Fruit fly (Drosophila melanogaster) whole organism, embryonic: ENCODE measurements around the gene CG31381.

Source experiments
- Bdp1 ChIP-seq: fragments of 200-800 bp; sonication (Bioruptor generic); optimal IDR thresholded peaks from 3 replicates; lab custom pipeline; 2016; ENCODE audit warnings: missing biosample characterization, missing genetic modification characterization
- CG10209 ChIP-seq: fragments of 200-800 bp; sonication (Bioruptor generic); optimal IDR thresholded peaks from 3 replicates; lab custom pipeline; 2017; ENCODE audit warnings: missing biosample characterization, mild to moderate bottlenecking, missing genetic modification characterization, missing genetic modification reagents
- CG10366 ChIP-seq: fragments of 200-800 bp; sonication (Bioruptor generic); IDR thresholded peaks from 2 replicates; pipeline ENCODE4 v1.3.6; 2022; ENCODE audit warnings: missing biosample characterization, missing genetic modification characterization
- CG17361 ChIP-seq: fragments of 200-800 bp; sonication (Bioruptor generic); IDR thresholded peaks from 3 replicates; pipeline ENCODE4 v1.3.6; 2022; ENCODE audit warnings: missing biosample characterization, missing genetic modification characterization
- CG1792 ChIP-seq: fragments of 200-800 bp; sonication (Bioruptor generic); optimal IDR thresholded peaks from 2 replicates; lab custom pipeline; 2016; ENCODE audit warnings: missing biosample characterization, missing genetic modification characterization
- CG30403 ChIP-seq: fragments of 200-800 bp; sonication (Bioruptor generic); optimal IDR thresholded peaks from 3 replicates; lab custom pipeline; 2016; ENCODE audit warnings: missing biosample characterization, missing genetic modification characterization
- CG32767 ChIP-seq: fragments of 200-800 bp; sonication (Bioruptor generic); IDR thresholded peaks from 2 replicates; pipeline ENCODE4 v1.3.6; 2022; ENCODE audit warnings: missing biosample characterization, missing genetic modification characterization
- CG43689 ChIP-seq: fragments of 200-800 bp; sonication (Bioruptor generic); IDR thresholded peaks from 2 replicates; pipeline ENCODE4 v1.3.6; 2022; ENCODE audit warnings: missing biosample characterization, missing genetic modification characterization
- CG4617 ChIP-seq: fragments of 200-800 bp; sonication (Bioruptor generic); optimal IDR thresholded peaks from 3 replicates; lab custom pipeline; 2016; ENCODE audit warnings: missing biosample characterization, missing genetic modification characterization, borderline replicate concordance
- CG5953 ChIP-seq: fragments of 200-800 bp; sonication (Bioruptor generic); IDR thresholded peaks from 2 replicates; pipeline ENCODE4 v1.3.6; 2022; ENCODE audit warnings: missing biosample characterization, missing genetic modification characterization
- CG7745 ChIP-seq: fragments of 200-800 bp; sonication (Bioruptor generic); optimal IDR thresholded peaks from 2 replicates; lab custom pipeline; 2018; ENCODE audit warnings: missing biosample characterization, mild to moderate bottlenecking, missing genetic modification characterization, moderate library complexity
- CG8765 ChIP-seq: fragments of 200-800 bp; sonication (Bioruptor generic); IDR thresholded peaks from 2 replicates; pipeline ENCODE4 v1.3.6; 2022; ENCODE audit warnings: missing biosample characterization, missing genetic modification characterization
- CG9727 ChIP-seq: fragments of 200-800 bp; sonication (Bioruptor generic); optimal IDR thresholded peaks from 3 replicates; lab custom pipeline; 2017; ENCODE audit warnings: missing biosample characterization, mild to moderate bottlenecking, missing genetic modification characterization
- Camta ChIP-seq: fragments of 200-800 bp; sonication (Bioruptor generic); optimal IDR thresholded peaks from 2 replicates; lab custom pipeline; 2016; ENCODE audit warnings: missing biosample characterization, missing genetic modification characterization
- CrebB ChIP-seq: fragments of 200-800 bp; sonication (Bioruptor generic); optimal IDR thresholded peaks from 3 replicates; lab custom pipeline; 2018; ENCODE audit warnings: missing biosample characterization, mild to moderate bottlenecking, missing genetic modification characterization
- Ets65A ChIP-seq: fragments of 200-800 bp; sonication (Bioruptor generic); peaks from one replicate; lab custom pipeline; 2016; ENCODE audit warnings: missing biosample characterization, missing genetic modification characterization
- Fer2 ChIP-seq: fragments of 200-800 bp; sonication (Bioruptor generic); optimal IDR thresholded peaks from 2 replicates; lab custom pipeline; 2018; ENCODE audit warnings: missing biosample characterization, mild to moderate bottlenecking, missing genetic modification characterization, moderate library complexity
- HLHmδ ChIP-seq: fragments of 200-800 bp; sonication (Bioruptor generic); optimal IDR thresholded peaks from 2 replicates; lab custom pipeline; 2018; ENCODE audit warnings: missing biosample characterization, mild to moderate bottlenecking, missing genetic modification characterization, moderate library complexity
- Hmx ChIP-seq: fragments of 200-800 bp; sonication (Bioruptor generic); optimal IDR thresholded peaks from 2 replicates; lab custom pipeline; 2016; ENCODE audit warnings: missing biosample characterization, missing genetic modification characterization
- Mes4 ChIP-seq: fragments of 200-800 bp; sonication (Bioruptor generic); optimal IDR thresholded peaks from 2 replicates; lab custom pipeline; 2016; ENCODE audit warnings: missing biosample characterization, missing genetic modification characterization
- Myb ChIP-seq: fragments of 200-800 bp; sonication (Bioruptor generic); optimal IDR thresholded peaks from 2 replicates; lab custom pipeline; 2016; ENCODE audit warnings: missing biosample characterization, missing genetic modification characterization
- Neu2 ChIP-seq: fragments of 200-800 bp; sonication (Bioruptor generic); optimal IDR thresholded peaks from 3 replicates; lab custom pipeline; 2016; ENCODE audit warnings: missing biosample characterization, missing genetic modification characterization, borderline replicate concordance
- Oaz ChIP-seq: fragments of 200-800 bp; sonication (Bioruptor generic); IDR thresholded peaks from 2 replicates; pipeline ENCODE4 v1.3.6; 2022; ENCODE audit warnings: missing biosample characterization, missing genetic modification characterization
- Oli ChIP-seq: fragments of 200-800 bp; sonication (Bioruptor generic); optimal IDR thresholded peaks from 2 replicates; lab custom pipeline; 2018; ENCODE audit warnings: missing biosample characterization, mild to moderate bottlenecking, missing genetic modification characterization, moderate library complexity
- Ravus ChIP-seq: fragments of 200-800 bp; sonication (Bioruptor generic); IDR thresholded peaks from 2 replicates; pipeline ENCODE4 v1.3.6; 2022; ENCODE audit warnings: missing biosample characterization, missing genetic modification characterization
- Spps ChIP-seq: fragments of 200-800 bp; sonication (Bioruptor generic); optimal IDR thresholded peaks from 2 replicates; lab custom pipeline; 2018; ENCODE audit warnings: missing biosample characterization, mild to moderate bottlenecking, missing genetic modification characterization
- Vsx1 ChIP-seq: fragments of 200-800 bp; sonication (Bioruptor generic); optimal IDR thresholded peaks from 2 replicates; lab custom pipeline; 2017; ENCODE audit warnings: missing biosample characterization, mild to moderate bottlenecking, missing genetic modification characterization, missing genetic modification reagents
- YL-1 ChIP-seq: fragments of 200-800 bp; sonication (Bioruptor generic); optimal IDR thresholded peaks from 3 replicates; lab custom pipeline; 2017; ENCODE audit warnings: missing biosample characterization, mild to moderate bottlenecking, missing genetic modification characterization
- ap ChIP-seq: fragments of 200-800 bp; sonication (Bioruptor generic); IDR thresholded peaks from 2 replicates; pipeline ENCODE4 v1.3.6; 2022; ENCODE audit warnings: missing biosample characterization, missing genetic modification characterization
- ase ChIP-seq: fragments of 200-800 bp; sonication (Bioruptor generic); IDR thresholded peaks from 3 replicates; pipeline ENCODE4 v1.3.6; 2022; ENCODE audit warnings: missing biosample characterization, missing genetic modification characterization
- ato ChIP-seq: fragments of 200-800 bp; sonication (Bioruptor generic); IDR thresholded peaks from 2 replicates; pipeline ENCODE4 v1.3.6; 2022; ENCODE audit warnings: missing biosample characterization, missing genetic modification characterization; ENCODE audit not compliant: partially characterized antibody
- caup ChIP-seq: fragments of 200-800 bp; sonication (Bioruptor generic); optimal IDR thresholded peaks from 3 replicates; lab custom pipeline; 2017; ENCODE audit warnings: missing biosample characterization, mild to moderate bottlenecking, missing genetic modification characterization, moderate library complexity; ENCODE audit not compliant: severe bottlenecking
- chinmo ChIP-seq: fragments of 200-800 bp; sonication (Bioruptor generic); IDR thresholded peaks from 4 replicates; pipeline ENCODE4 v1.3.6; 2022; ENCODE audit warnings: missing biosample characterization, missing genetic modification characterization; ENCODE audit not compliant: partially characterized antibody
- dysf ChIP-seq: fragments of 200-800 bp; sonication (Bioruptor generic); IDR thresholded peaks from 3 replicates; pipeline ENCODE4 v1.3.6; 2022; ENCODE audit warnings: missing biosample characterization, missing genetic modification characterization
- fd102C ChIP-seq: fragments of 200-800 bp; sonication (Bioruptor generic); optimal IDR thresholded peaks from 2 replicates; lab custom pipeline; 2018; ENCODE audit warnings: missing biosample characterization, mild to moderate bottlenecking, missing genetic modification characterization, moderate library complexity
- grau ChIP-seq: fragments of 200-800 bp; optimal IDR thresholded peaks from 3 replicates; lab custom pipeline; 2019; ENCODE audit warnings: missing biosample characterization, mild to moderate bottlenecking, missing genetic modification characterization, moderate library complexity
- gsb ChIP-seq: fragments of 200-800 bp; sonication (Bioruptor generic); IDR thresholded peaks from 2 replicates; pipeline ENCODE4 v1.3.6; 2022; ENCODE audit warnings: missing biosample characterization, missing genetic modification characterization
- h ChIP-seq: fragments of >200 bp; optimal IDR thresholded peaks from 2 replicates; lab custom pipeline; 2017
- prd ChIP-seq, 3 experiments: fragments of >200 bp in 2 of 3; fragments of 200-800 bp in 1 of 3; sonication (Bioruptor generic) in 1 of 3; optimal IDR thresholded peaks in 2 of 3; IDR thresholded peaks in 1 of 3; 2 replicates in 2 of 3; 3 replicates in 1 of 3; pipeline versions ENCODE4 v1.3.6 to Lab custom; 2017 to 2022; ENCODE audit warnings: missing biosample characterization in 1 of 3, missing genetic modification characterization in 1 of 3
- slou ChIP-seq: fragments of 200-800 bp; sonication (Bioruptor generic); optimal IDR thresholded peaks from 3 replicates; lab custom pipeline; 2016; ENCODE audit warnings: missing biosample characterization, missing genetic modification characterization
- so ChIP-seq: fragments of 200-800 bp; sonication (Bioruptor generic); IDR thresholded peaks from 3 replicates; pipeline ENCODE4 v1.3.6; 2022; ENCODE audit warnings: missing biosample characterization, missing genetic modification characterization
- sr ChIP-seq: fragments of 200-800 bp; sonication (Bioruptor generic); IDR thresholded peaks from 3 replicates; pipeline ENCODE4 v1.3.6; 2022; ENCODE audit warnings: missing biosample characterization, missing genetic modification characterization
- stwl ChIP-seq: fragments of 200-800 bp; sonication (Bioruptor generic); optimal IDR thresholded peaks from 3 replicates; lab custom pipeline; 2018; ENCODE audit warnings: missing biosample characterization, mild to moderate bottlenecking, missing genetic modification characterization, moderate library complexity
- tap ChIP-seq: fragments of 200-800 bp; optimal IDR thresholded peaks from 3 replicates; lab custom pipeline; 2019; ENCODE audit warnings: missing biosample characterization, mild to moderate bottlenecking, missing genetic modification characterization, moderate library complexity
- tio ChIP-seq: fragments of 200-800 bp; sonication (Bioruptor generic); optimal IDR thresholded peaks from 2 replicates; lab custom pipeline; 2017; ENCODE audit warnings: missing biosample characterization, missing genetic modification characterization, inconsistent platforms
- tna ChIP-seq: fragments of 200-800 bp; sonication (Bioruptor generic); IDR thresholded peaks from 2 replicates; pipeline ENCODE4 v1.3.6; 2022; ENCODE audit warnings: missing biosample characterization, missing genetic modification characterization; ENCODE audit not compliant: partially characterized antibody
- unpg ChIP-seq: fragments of 200-800 bp; sonication (Bioruptor generic); optimal IDR thresholded peaks from 3 replicates; lab custom pipeline; 2018; ENCODE audit warnings: missing biosample characterization, mild to moderate bottlenecking, missing genetic modification characterization, moderate library complexity
- zen2 ChIP-seq: fragments of 200-800 bp; sonication (Bioruptor generic); IDR thresholded peaks from 3 replicates; pipeline ENCODE4 v1.3.6; 2022; ENCODE audit warnings: missing biosample characterization, missing genetic modification characterization; ENCODE audit not compliant: partially characterized antibody

Gene CG31381

DNA sequence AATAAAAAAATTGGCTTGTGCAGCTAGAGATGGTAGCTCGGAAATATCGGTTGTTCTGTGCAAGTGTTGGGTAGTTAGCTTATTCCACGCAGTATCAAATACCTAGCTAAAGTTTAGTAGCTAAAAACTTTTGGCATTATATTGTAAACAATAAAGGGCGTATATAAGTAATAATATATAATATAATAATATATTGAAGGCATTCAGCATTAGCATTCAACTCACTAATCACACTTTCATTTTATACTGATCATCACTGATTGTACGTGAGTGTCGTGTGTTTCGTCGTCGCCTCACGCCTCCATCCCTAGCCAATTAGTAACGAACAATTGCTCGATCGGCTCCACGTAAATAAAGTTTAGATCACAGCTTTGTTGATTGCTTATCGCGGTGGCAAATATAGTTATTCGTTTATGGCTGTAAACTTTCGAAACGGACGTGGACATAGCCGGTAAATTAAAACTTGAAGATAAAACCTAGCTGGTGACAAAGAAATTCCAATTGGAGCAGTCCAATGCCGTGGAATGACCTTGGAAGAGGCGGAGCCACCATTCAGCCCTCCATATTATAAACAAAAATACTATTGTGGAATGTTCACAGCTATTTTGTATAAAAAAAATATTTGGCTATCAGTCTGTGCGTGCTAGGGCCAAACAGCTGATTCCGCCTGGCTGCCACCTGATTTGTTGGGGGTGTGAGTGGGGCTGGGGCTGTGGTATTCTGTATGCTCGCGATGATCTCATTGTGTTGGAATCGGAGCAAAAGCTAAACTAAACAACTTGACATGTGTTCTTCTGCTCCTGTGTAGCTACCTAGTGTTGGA is 41.2 kb downstream of the CG31381 start, which contains the start of the genes PIG-S, sud1 and CG11168 (continued):
- TF ChIP-seq ase, result no peak
- no peak for TF ChIP-seq Ravus (GFP tag; lab: Robert Waterston, UW)
- no peak for TF ChIP-seq fd102C (GFP tag; lab: Kevin White, UChicago)
- TF ChIP-seq CG1792 (GFP tag; lab: Kevin White, UChicago), result no peak
- TF ChIP-seq YL-1 (GFP tag; lab: Kevin White, UChicago), result peak; percentile 51
- no peak for TF ChIP-seq Spps (tag; lab: Kevin White, UChicago)
- no peak for TF ChIP-seq tio (GFP tag; lab: Kevin White, UChicago)
- peak; percentile 13 for TF ChIP-seq Ets65A (GFP tag; lab: Kevin White, UChicago)
- TF ChIP-seq grau (tag; lab: Kevin White, UChicago), result peak; percentile 75
- TF ChIP-seq HLHmδ (GFP tag; lab: Kevin White, UChicago), result no peak
- TF ChIP-seq tap (tag; lab: Kevin White, UChicago), result no peak
- TF ChIP-seq CG32767 (GFP tag; lab: Robert Waterston, UW), result 0 out of 2 replicates have a peak, but pooled peaks have one; percentile 28
- peak; percentile 58 for TF ChIP-seq Oli (tag; lab: Kevin White, UChicago)
- peak; percentile 34 for TF ChIP-seq Fer2 (tag; lab: Kevin White, UChicago)
- no peak for TF ChIP-seq prd (optimal IDR thresholded peaks at IDR 0.05; lab: Kevin White, UChicago)
- peak; percentile 88 for TF ChIP-seq prd (GFP tag; IDR thresholded peaks at IDR 0.05; lab: Robert Waterston, UW)
- no peak; the same call in 1 of the 3 replicates for TF ChIP-seq CG17361 (GFP tag; lab: Robert Waterston, UW)
- 0 out of 2 replicates have a peak, but pooled peaks have one; percentile 29 for TF ChIP-seq ato (GFP tag; lab: Robert Waterston, UW)
- peak; percentile 68 for TF ChIP-seq unpg (GFP tag; lab: Kevin White, UChicago)
- TF ChIP-seq sr (GFP tag; lab: Robert Waterston, UW), result no peak
- TF ChIP-seq zen2 (GFP tag; lab: Robert Waterston, UW), result peak; percentile 78; the same call in 2 of the 3 replicates
- TF ChIP-seq Oaz, result peak; percentile 17; the same call in 1 of the 2 replicates
- no peak for TF ChIP-seq CG7745 (tag; lab: Kevin White, UChicago)
- TF ChIP-seq Neu2, result no peak
- TF ChIP-seq CG8765 (GFP tag; lab: Robert Waterston, UW), result no peak
- TF ChIP-seq CG5953 (GFP tag; lab: Robert Waterston, UW), result no peak
- TF ChIP-seq so (GFP tag; lab: Robert Waterston, UW), result 0 out of 3 replicates have a peak, but pooled peaks have one; percentile 54
- peak; percentile 85; the same call in 2 of the 4 replicates for TF ChIP-seq chinmo (GFP tag; lab: Robert Waterston, UW)
- TF ChIP-seq CG30403, result peak; percentile 65
- TF ChIP-seq Hmx (GFP tag; lab: Kevin White, UChicago), result no peak
- peak; percentile 53 for TF ChIP-seq CG4617 (GFP tag; lab: Kevin White, UChicago)
- no peak for TF ChIP-seq CG10209 (GFP tag; lab: Kevin White, UChicago)
- TF ChIP-seq Camta (GFP tag; lab: Kevin White, UChicago), result no peak
- peak; percentile 31 for TF ChIP-seq slou (GFP tag; lab: Kevin White, UChicago)
- peak; percentile 71; the same call in 1 of the 2 replicates for TF ChIP-seq tna (GFP tag; lab: Robert Waterston, UW)
- peak; percentile 13 for TF ChIP-seq stwl (tag; lab: Kevin White, UChicago)
- no peak for TF ChIP-seq CrebB (tag; lab: Kevin White, UChicago)
- 0 out of 2 replicates have a peak, but pooled peaks have one; percentile 10 for TF ChIP-seq ap (GFP tag; lab: Robert Waterston, UW)
- TF ChIP-seq caup (GFP tag; lab: Kevin White, UChicago), result peak; percentile 50
- no peak for TF ChIP-seq gsb (GFP tag; lab: Robert Waterston, UW)
- peak; percentile 75 for TF ChIP-seq dysf (GFP tag; lab: Robert Waterston, UW)
- TF ChIP-seq Mes4 (GFP tag; lab: Kevin White, UChicago), result no peak
- peak; percentile 73 for TF ChIP-seq CG10366 (GFP tag; lab: Robert Waterston, UW)
- TF ChIP-seq Myb, result no peak
- TF ChIP-seq CG9727 (GFP tag; lab: Kevin White, UChicago), result peak; percentile 68
- TF ChIP-seq h (lab: Kevin White, UChicago), result no peak
- no peak for TF ChIP-seq Bdp1
- no peak for TF ChIP-seq CG43689
- TF ChIP-seq Vsx1, result peak; percentile 90
